Fruit fly (Drosophila melanogaster) Kc167 (cell line): Measurements from ENCODE around the gene CG9164.

Experiments
- Myc ChIP-seq: fragments of >200 bp; optimal IDR thresholded peaks from 2 replicates; lab custom pipeline; 2017; ENCODE audit warnings: missing external identifiers
- h ChIP-seq: fragments of >200 bp; optimal IDR thresholded peaks from 3 replicates; lab custom pipeline; 2018; ENCODE audit warnings: missing external identifiers
- insv ChIP-seq: fragments of >200 bp; optimal IDR thresholded peaks from 3 replicates; lab custom pipeline; 2018; ENCODE audit warnings: missing external identifiers
- psq ChIP-seq: fragments of >200 bp; optimal IDR thresholded peaks from 2 replicates; lab custom pipeline; 2017; ENCODE audit warnings: missing external identifiers
- ttk ChIP-seq: sonication (Bioruptor generic); optimal IDR thresholded peaks from 2 replicates; lab custom pipeline; 2017; ENCODE audit warnings: missing external identifiers

DNA sequence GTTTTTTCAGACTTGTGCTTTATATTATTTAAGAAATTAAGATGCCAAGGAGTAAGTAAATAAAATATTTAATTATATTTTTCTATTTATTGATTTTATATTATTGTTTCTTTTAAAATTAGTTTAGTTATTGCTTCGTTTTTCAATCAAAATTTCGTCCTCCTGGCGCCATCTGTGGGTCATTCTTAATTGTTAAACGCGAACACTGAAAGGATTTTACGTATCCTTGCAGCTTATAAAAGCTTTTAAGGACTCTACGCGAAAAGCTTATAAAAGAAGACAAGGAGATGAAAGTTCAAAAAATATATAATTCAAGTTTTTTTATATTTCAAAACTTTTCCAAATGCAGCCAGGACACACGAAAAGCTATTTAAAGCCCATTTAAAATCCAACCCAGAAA, 5.0 kb downstream of the CG9164 start:
- no peak for TF ChIP-seq psq
- no peak for TF ChIP-seq Myc (lab: Kevin White, UChicago)
- TF ChIP-seq insv (lab: Kevin White, UChicago) = no peak
- no peak for TF ChIP-seq ttk (lab: Kevin White, UChicago)
- no peak for TF ChIP-seq h (lab: Kevin White, UChicago)
